Worm (Caenorhabditis elegans): ENCODE data around the gene nhr-209.

DNA sequence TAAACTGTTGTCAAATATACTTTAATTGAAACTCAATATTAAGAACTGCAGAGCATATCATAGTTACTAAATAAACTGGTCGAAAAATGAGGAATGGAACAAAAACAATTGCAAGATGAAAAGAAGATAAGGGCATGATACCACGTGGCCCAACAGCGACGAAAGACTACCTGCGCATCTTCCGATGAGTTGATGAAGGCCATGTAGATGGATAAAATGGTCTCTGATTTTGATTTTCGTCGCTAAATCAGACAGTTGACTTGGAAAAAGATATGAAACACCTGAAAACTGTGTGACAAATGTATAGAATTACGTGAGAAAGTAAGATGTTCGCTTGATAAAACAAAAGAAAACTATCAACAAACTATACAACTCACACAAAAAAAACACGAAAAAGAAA, 26.5 kb upstream of the nhr-209 start:
- TF ChIP-seq tbx-2 (tag; optimal IDR thresholded peaks at IDR 0.05) (no peak), sox-4 (tag; optimal IDR thresholded peaks at IDR 0.05) (no peak), nhr-11 (tag; optimal IDR thresholded peaks at IDR 0.05) (no peak)

All from whole organism, late embryonic.